Fruit fly (Drosophila melanogaster): ENCODE measurements around the gene CG15771.

Gene CG15771

dm6 chrX:5746864-5747861 is 8.2 kb upstream of the CG15771 start, which contains the start of the genes IntS6 and Rtel1 (continued):
- TF ChIP-seq CG17912 (GFP tag; optimal IDR thresholded peaks at IDR 0.05) (peak; percentile 81), unpg (GFP tag; optimal IDR thresholded peaks at IDR 0.05) (peak; percentile 93), tll (GFP tag; optimal IDR thresholded peaks at IDR 0.05) (peak; percentile 1 to 14), TFAM (GFP tag; optimal IDR thresholded peaks at IDR 0.05) (no peak), emc (GFP tag; optimal IDR thresholded peaks at IDR 0.05) (peak; percentile 73), gt (GFP tag; IDR thresholded peaks at IDR 0.05) (peak; percentile 61; the same call in 1 of the 2 replicates), ERR (GFP tag; optimal IDR thresholded peaks at IDR 0.05) (peak; percentile 80), CG11504 (tag; optimal IDR thresholded peaks at IDR 0.05) (peak; percentile 90), Ssrp (tag; optimal IDR thresholded peaks at IDR 0.05) (peak; percentile 86), CTCF (GFP tag; optimal IDR thresholded peaks at IDR 0.05) (peak; percentile 38), Hmx (GFP tag; optimal IDR thresholded peaks at IDR 0.05) (peak; percentile 82), cas (GFP tag; IDR thresholded peaks at IDR 0.05) (peak; percentile 66; the same call in 1 of the 2 replicates), Nf-YA (GFP tag; IDR thresholded peaks at IDR 0.05) (peak; percentile 78), Hr39 (optimal IDR thresholded peaks at IDR 0.05) (no peak), lmd (GFP tag; IDR thresholded peaks at IDR 0.05) (peak; percentile 93), CG10462 (GFP tag; optimal IDR thresholded peaks at IDR 0.05) (peak; percentile 67), CG9727 (GFP tag; optimal IDR thresholded peaks at IDR 0.05) (peak; percentile 84), lbe (GFP tag; optimal IDR thresholded peaks at IDR 0.05) (peak; percentile 73), HHEX (GFP tag; optimal IDR thresholded peaks at IDR 0.05) (peak; percentile 90), lab (GFP tag; optimal IDR thresholded peaks at IDR 0.05) (peak; percentile 89), Jarid2 (GFP tag; optimal IDR thresholded peaks at IDR 0.05) (peak; percentile 47), Adf1 (GFP tag; IDR thresholded peaks at IDR 0.05) (peak; percentile 73), ewg (GFP tag; optimal IDR thresholded peaks at IDR 0.05) (peak; percentile 70), CG14965 (GFP tag; optimal IDR thresholded peaks at IDR 0.05; ENCODE audit: borderline replicate concordance) (peak; percentile 3), Max (GFP tag; optimal IDR thresholded peaks at IDR 0.05) (peak; percentile 87), C15 (GFP tag; IDR thresholded peaks at IDR 0.05) (peak; percentile 82; the same call in 2 of the 3 replicates), CG2120 (GFP tag; optimal IDR thresholded peaks at IDR 0.05) (peak; percentile 96), fd96Cb (tag; optimal IDR thresholded peaks at IDR 0.05) (peak; percentile 88), CG9932 (GFP tag; IDR thresholded peaks at IDR 0.05) (peak; percentile 94), Dfd (GFP tag; optimal IDR thresholded peaks at IDR 0.05) (no peak), sens (GFP tag) (peak; percentile 98), CG3407 (GFP tag; optimal IDR thresholded peaks at IDR 0.05) (peak; percentile 69), esg (GFP tag; conservative IDR thresholded peaks at IDR 0.05) (peak; percentile 89), br (optimal IDR thresholded peaks at IDR 0.05) (no peak), jumu (GFP tag; optimal IDR thresholded peaks at IDR 0.05) (peak; percentile 93), CG11093 (GFP tag; IDR thresholded peaks at IDR 0.05) (peak; percentile 89), Optix (GFP tag; IDR thresholded peaks at IDR 0.05) (peak; percentile 81), nerfin-2 (GFP tag; IDR thresholded peaks at IDR 0.05; ENCODE audit: partially characterized antibody) (no peak), hb (GFP tag; IDR thresholded peaks at IDR 0.05; ENCODE audit: partially characterized antibody) (no peak), fru (optimal IDR thresholded peaks at IDR 0.05) (no peak), D19B (GFP tag; optimal IDR thresholded peaks at IDR 0.05) (peak; percentile 71), CG3281 (GFP tag; optimal IDR thresholded peaks at IDR 0.05) (peak; percentile 91), NC2α (GFP tag; optimal IDR thresholded peaks at IDR 0.05) (peak; percentile 65), so (GFP tag; IDR thresholded peaks at IDR 0.05) (peak; percentile 89; the same call in 2 of the 3 replicates), CG34422 (GFP tag; IDR thresholded peaks at IDR 0.05) (peak; percentile 83), az2 (GFP tag; optimal IDR thresholded peaks at IDR 0.05) (peak; percentile 87), ftz-f1 (GFP tag; optimal IDR thresholded peaks at IDR 0.05) (no peak), Mrtf (GFP tag; IDR thresholded peaks at IDR 0.05) (peak; percentile 89), Hr3 (GFP tag; optimal IDR thresholded peaks at IDR 0.05) (peak; percentile 89), jigr1 (GFP tag; IDR thresholded peaks at IDR 0.05) (peak; percentile 80; the same call in 2 of the 3 replicates)

All from whole organism, embryonic.